Worm (Caenorhabditis elegans) whole organism, L4 larva: ENCODE data around the gene srg-55.

Source experiments
- F10B5.3 ChIP-seq: sonication (generic microtip); optimal IDR thresholded peaks from 2 replicates; lab custom pipeline; 2016; ENCODE audit warnings: mild to moderate bottlenecking, missing genetic modification characterization, missing compliant biosample characterization
- F26F4.8 ChIP-seq: fragments of 200-800 bp; sonication (Bioruptor generic); conservative IDR thresholded peaks from 2 replicates; pipeline ENCODE4 v1.3.6; 2022; ENCODE audit warnings: missing genetic modification characterization, missing compliant biosample characterization
- F37D6.2 ChIP-seq: sonication (generic microtip); optimal IDR thresholded peaks from 2 replicates; lab custom pipeline; 2016; ENCODE audit warnings: mild to moderate bottlenecking, missing genetic modification characterization, missing compliant biosample characterization
- Y105C5A.15 ChIP-seq: fragments of 200-800 bp; sonication (Bioruptor generic); IDR thresholded peaks from 2 replicates; pipeline ENCODE4 v1.3.6; 2022; ENCODE audit warnings: missing genetic modification characterization, missing compliant biosample characterization
- Y5F2A.4 ChIP-seq: fragments of 200-800 bp; sonication (Bioruptor generic); optimal IDR thresholded peaks from 2 replicates; lab custom pipeline; 2018; ENCODE audit warnings: mild to moderate bottlenecking, missing genetic modification characterization, missing compliant biosample characterization
- ZK337.2 ChIP-seq: fragments of 200-800 bp; sonication (Bioruptor generic); IDR thresholded peaks from 2 replicates; pipeline ENCODE4 v1.3.6; 2022; ENCODE audit warnings: missing genetic modification reagents, missing genetic modification characterization, missing compliant biosample characterization
- aha-1 ChIP-seq: fragments of 150-350 bp; peaks from one replicate; lab custom pipeline; 2014; ENCODE audit warnings: missing biosample characterization, missing genetic modification characterization
- arid-1 ChIP-seq: fragments of 200-800 bp; sonication (Bioruptor generic); conservative IDR thresholded peaks from 2 replicates; pipeline ENCODE4 v1.3.6; 2022; ENCODE audit warnings: missing genetic modification reagents, missing genetic modification characterization, missing compliant biosample characterization
- ces-1 ChIP-seq: fragments of 150-350 bp; sonication (generic microtip); optimal IDR thresholded peaks from 4 replicates; lab custom pipeline; 2014; ENCODE audit warnings: missing biosample characterization, missing genetic modification reagents, missing genetic modification characterization
- daf-12 ChIP-seq: fragments of 150-350 bp; optimal IDR thresholded peaks from 2 replicates; lab custom pipeline; 2014; ENCODE audit warnings: missing biosample characterization, missing genetic modification reagents, missing genetic modification characterization
- daf-16 ChIP-seq, 3 experiments: sonication (generic microtip); optimal IDR thresholded peaks; 2 replicates each; lab custom pipeline; 2016 to 2017; ENCODE audit warnings: missing genetic modification characterization in 3 of 3, missing genetic modification reagents in 3 of 3, mild to moderate bottlenecking in 2 of 3, missing compliant biosample characterization in 2 of 3, missing biosample characterization in 1 of 3, moderate library complexity in 1 of 3
- dmd-6 ChIP-seq: fragments of 200-800 bp; sonication (Bioruptor generic); IDR thresholded peaks from 2 replicates; pipeline ENCODE4 v1.3.6; 2022; ENCODE audit warnings: missing genetic modification reagents, missing genetic modification characterization, missing compliant biosample characterization
- dmd-9 ChIP-seq: fragments of 200-800 bp; sonication (Bioruptor generic); IDR thresholded peaks from 2 replicates; pipeline ENCODE4 v1.3.6; 2022; ENCODE audit warnings: missing genetic modification reagents, missing genetic modification characterization, missing compliant biosample characterization
- dpl-1 ChIP-seq: fragments of 150-350 bp; optimal IDR thresholded peaks from 2 replicates; lab custom pipeline; 2014; ENCODE audit warnings: missing biosample characterization, missing genetic modification reagents, missing genetic modification characterization
- fkh-10 ChIP-seq: fragments of 150-350 bp; optimal IDR thresholded peaks from 2 replicates; lab custom pipeline; 2014; ENCODE audit warnings: missing biosample characterization, missing genetic modification reagents, missing genetic modification characterization
- hmg-1.1 ChIP-seq: fragments of 200-800 bp; sonication (Bioruptor generic); IDR thresholded peaks from 2 replicates; pipeline ENCODE4 v1.3.6; 2022; ENCODE audit warnings: missing genetic modification reagents, missing genetic modification characterization, missing compliant biosample characterization
- lin-1 ChIP-seq: fragments of 200-800 bp; sonication (Bioruptor generic); IDR thresholded peaks from 2 replicates; pipeline ENCODE4 v1.3.6; 2022; ENCODE audit warnings: missing genetic modification reagents, missing genetic modification characterization, missing compliant biosample characterization
- lin-29 ChIP-seq: fragments of 200-800 bp; sonication (Bioruptor generic); IDR thresholded peaks from 2 replicates; pipeline ENCODE4 v1.3.6; 2022; ENCODE audit warnings: missing genetic modification reagents, missing genetic modification characterization, missing compliant biosample characterization
- lin-39 ChIP-seq: fragments of 150-350 bp; optimal IDR thresholded peaks from 2 replicates; lab custom pipeline; 2014; ENCODE audit warnings: missing biosample characterization, missing genetic modification reagents, missing genetic modification characterization
- lir-3 ChIP-seq: sonication (generic microtip); optimal IDR thresholded peaks from 2 replicates; lab custom pipeline; 2016; ENCODE audit warnings: mild to moderate bottlenecking, missing genetic modification characterization, missing compliant biosample characterization
- madf-5 ChIP-seq, 2 experiments: fragments of 200-800 bp; sonication (Bioruptor generic); IDR thresholded peaks; 2 replicates each; pipeline ENCODE4 v1.3.6; 2022; ENCODE audit warnings: missing compliant biosample characterization in 2 of 2, missing genetic modification characterization in 2 of 2
- nhr-102 ChIP-seq: sonication (generic microtip); optimal IDR thresholded peaks from 2 replicates; lab custom pipeline; 2016; ENCODE audit warnings: mild to moderate bottlenecking, missing genetic modification characterization, moderate library complexity, missing compliant biosample characterization
- nhr-111 ChIP-seq: fragments of 200-800 bp; sonication (Bioruptor generic); optimal IDR thresholded peaks from 2 replicates; lab custom pipeline; 2018; ENCODE audit warnings: mild to moderate bottlenecking, missing genetic modification characterization, missing compliant biosample characterization
- nhr-28 ChIP-seq: fragments of 150-350 bp; optimal IDR thresholded peaks from 2 replicates; lab custom pipeline; 2014; ENCODE audit warnings: missing biosample characterization, missing genetic modification characterization
- nhr-42 ChIP-seq: fragments of 200-800 bp; sonication (Bioruptor generic); IDR thresholded peaks from 2 replicates; pipeline ENCODE4 v1.3.6; 2022; ENCODE audit warnings: missing genetic modification characterization, missing compliant biosample characterization
- nhr-48 ChIP-seq: sonication (generic microtip); optimal IDR thresholded peaks from 2 replicates; lab custom pipeline; 2016; ENCODE audit warnings: mild to moderate bottlenecking, missing genetic modification characterization, missing compliant biosample characterization
- pqm-1 ChIP-seq: sonication (generic microtip); optimal IDR thresholded peaks from 2 replicates; lab custom pipeline; 2017; ENCODE audit warnings: missing biosample characterization, missing genetic modification characterization
- rbr-2 ChIP-seq: sonication (generic microtip); optimal IDR thresholded peaks from 2 replicates; lab custom pipeline; 2016; ENCODE audit warnings: missing genotype, missing genetic modification characterization, missing compliant biosample characterization
- set-16 ChIP-seq: fragments of 200-800 bp; sonication (Bioruptor generic); IDR thresholded peaks from 2 replicates; pipeline ENCODE4 v1.3.6; 2022; ENCODE audit warnings: missing genetic modification reagents, missing genetic modification characterization, missing compliant biosample characterization
- tag-97 ChIP-seq: fragments of 200-800 bp; sonication (Bioruptor generic); IDR thresholded peaks from 2 replicates; pipeline ENCODE4 v1.3.6; 2022; ENCODE audit warnings: missing genetic modification characterization, missing compliant biosample characterization
- vab-7 ChIP-seq: fragments of 200-800 bp; sonication (Bioruptor generic); IDR thresholded peaks from 2 replicates; pipeline ENCODE4 v1.3.6; 2022; ENCODE audit warnings: missing genetic modification reagents, missing genetic modification characterization, missing compliant biosample characterization
- zfp-3 ChIP-seq: fragments of 200-800 bp; sonication (Bioruptor generic); conservative IDR thresholded peaks from 2 replicates; pipeline ENCODE4 v1.3.6; 2022; ENCODE audit warnings: missing genetic modification reagents, missing genetic modification characterization, missing compliant biosample characterization
- zip-11 ChIP-seq: fragments of 200-800 bp; sonication (Bioruptor generic); IDR thresholded peaks from 2 replicates; pipeline ENCODE4 v1.3.6; 2022; ENCODE audit warnings: missing genetic modification characterization, missing compliant biosample characterization
- zip-2 ChIP-seq: fragments of 150-350 bp; optimal IDR thresholded peaks from 2 replicates; lab custom pipeline; 2014; ENCODE audit warnings: missing biosample characterization, missing genetic modification characterization
- ztf-7 ChIP-seq: fragments of 150-350 bp; optimal IDR thresholded peaks from 2 replicates; lab custom pipeline; 2014; ENCODE audit warnings: missing biosample characterization, missing genetic modification characterization

srg-55 gene

DNA sequence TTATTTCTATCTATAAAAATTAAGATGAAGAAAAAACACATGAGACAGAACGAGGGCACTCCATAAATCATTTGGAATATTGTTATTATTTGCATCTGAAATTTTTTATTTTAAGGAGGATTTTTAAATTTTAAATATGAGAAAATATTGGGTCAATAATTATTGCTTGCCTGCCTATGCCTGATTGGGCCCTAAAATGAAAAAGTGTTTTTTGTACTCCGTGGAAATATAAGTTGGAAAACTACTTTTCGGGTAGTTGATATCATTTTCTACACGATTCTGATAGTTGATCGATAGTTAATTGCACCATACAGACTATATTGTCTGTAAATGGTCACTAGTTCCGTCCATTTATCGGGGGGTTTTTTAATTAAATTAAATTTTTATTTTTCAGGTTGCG, at the start of gene srg-55:
TSS of gene srg-55 (minus strand) at position 101 of the 400 bp plus-strand sequence.
- no peak for TF ChIP-seq vab-7 (GFP tag; lab: Robert Waterston, UW)
- TF ChIP-seq ces-1 (GFP tag; lab: Kevin White, UChicago), result no peak
- TF ChIP-seq nhr-28 (tag; lab: Kevin White, UChicago), result no peak
- no peak for TF ChIP-seq lin-1 (GFP tag; lab: Robert Waterston, UW)
- TF ChIP-seq Y5F2A.4 (GFP tag; lab: Kevin White, UChicago), result no peak
- TF ChIP-seq dpl-1, result no peak
- no peak for TF ChIP-seq ztf-7 (tag; lab: Kevin White, UChicago)
- no peak for TF ChIP-seq daf-12 (tag; lab: Kevin White, UChicago)
- TF ChIP-seq arid-1, result no peak
- no peak for TF ChIP-seq lir-3 (tag; lab: Kevin White, UChicago)
- TF ChIP-seq aha-1 (tag; lab: Kevin White, UChicago), result no peak
- no peak for TF ChIP-seq nhr-48 (tag; lab: Kevin White, UChicago)
- no peak for TF ChIP-seq madf-5 (GFP tag; IDR thresholded peaks at IDR 0.05; lab: Robert Waterston, UW)
- no peak for TF ChIP-seq fkh-10 (GFP tag; lab: Kevin White, UChicago)

ce11 chrV:14971136-14971535, 43.0 kb upstream of the srg-55 start, which contains the start of gene nlp-59:
Gene nlp-59, plus strand, starts transcription at chrV:14971436.
- TF ChIP-seq daf-12 (tag; lab: Kevin White, UChicago), result no peak
- no peak for TF ChIP-seq F37D6.2 (tag; lab: Kevin White, UChicago)

ce11 chrV:14955676-14956075, 27.5 kb upstream of the srg-55 start, which contains the start of gene F02D8.9:
Gene F02D8.9, minus strand, starts transcription at chrV:14955776.
- no peak for TF ChIP-seq pqm-1
- TF ChIP-seq nhr-102 (tag; lab: Kevin White, UChicago), result no peak
- TF ChIP-seq ztf-7 (tag; lab: Kevin White, UChicago), result no peak
- TF ChIP-seq tag-97 (GFP tag; lab: Robert Waterston, UW), result no peak
- TF ChIP-seq ZK337.2 (GFP tag; lab: Robert Waterston, UW), result no peak
- TF ChIP-seq hmg-1.1, result no peak
- TF ChIP-seq set-16, result no peak
- TF ChIP-seq nhr-42 (GFP tag; lab: Robert Waterston, UW), result no peak
- TF ChIP-seq zip-2 (tag; lab: Kevin White, UChicago), result no peak
- TF ChIP-seq zip-11 (GFP tag; lab: Robert Waterston, UW), result no peak
- TF ChIP-seq zfp-3 (GFP tag; lab: Robert Waterston, UW), result no peak
- no peak for TF ChIP-seq dmd-6
- TF ChIP-seq nhr-48 (tag; lab: Kevin White, UChicago), result no peak
- TF ChIP-seq ces-1 (GFP tag; lab: Kevin White, UChicago), result no peak
- TF ChIP-seq lin-39 (tag; lab: Kevin White, UChicago), result no peak
- no peak for TF ChIP-seq Y105C5A.15 (GFP tag; lab: Robert Waterston, UW)
- no peak for TF ChIP-seq F10B5.3 (tag; lab: Kevin White, UChicago)

DNA sequence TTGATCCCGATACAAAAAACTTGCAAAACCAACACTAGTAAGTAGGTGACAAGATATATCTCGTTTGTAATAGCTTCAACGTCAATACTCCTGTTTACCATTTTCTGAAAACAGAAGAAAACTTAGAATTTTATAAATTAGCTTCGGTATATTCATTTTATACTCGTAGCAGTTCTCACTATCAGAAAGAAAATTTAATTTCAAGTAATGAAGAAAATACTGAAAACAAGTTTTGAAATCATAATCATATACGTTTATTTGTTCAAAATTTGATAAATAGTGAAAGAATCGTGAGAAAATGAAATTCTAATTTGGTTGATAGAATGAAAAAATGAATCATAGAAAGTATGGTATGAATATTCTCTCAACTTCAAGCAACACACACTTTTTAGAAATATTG, 26.5 kb upstream of the srg-55 start, which contains the start of gene C30G7.5:
TSS of gene C30G7.5 (minus strand) at position 101 of the 400 bp plus-strand sequence.
- TF ChIP-seq hmg-1.1 (no peak), nhr-111 (GFP tag; lab: Kevin White, UChicago) (no peak), daf-16 (GFP tag; optimal IDR thresholded peaks at IDR 0.05; lab: Kevin White, UChicago) (no peak), daf-16 (tag; optimal IDR thresholded peaks at IDR 0.05; lab: Kevin White, UChicago) (no peak), rbr-2 (no peak), zfp-3 (GFP tag; lab: Robert Waterston, UW) (no peak), Y5F2A.4 (GFP tag; lab: Kevin White, UChicago) (no peak), nhr-48 (tag; lab: Kevin White, UChicago) (no peak), nhr-28 (tag; lab: Kevin White, UChicago) (no peak), dpl-1 (no peak)

- TF ChIP-seq lin-29 (no peak), dmd-9 (GFP tag; lab: Robert Waterston, UW) (no peak), hmg-1.1 (no peak), F26F4.8 (GFP tag; lab: Robert Waterston, UW) (no peak), nhr-48 (tag; lab: Kevin White, UChicago) (no peak), daf-16 (GFP tag; optimal IDR thresholded peaks at IDR 0.05; lab: Kevin White, UChicago) (no peak), daf-16 (tag; optimal IDR thresholded peaks at IDR 0.05; lab: Kevin White, UChicago) (no peak), F37D6.2 (tag; lab: Kevin White, UChicago) (no peak)
Measured at ce11 chrV:14949477-14949876, 21.3 kb upstream of the srg-55 start, which contains the start of gene hil-1. Gene hil-1, plus strand, starts transcription at chrV:14949777.
